Fruit fly (Drosophila melanogaster): Measurements from ENCODE around the gene Pp1alpha-96A.

dm6 chr3R:24565748-24566239 lies 47.7 kb downstream of the Pp1alpha-96A start:
- no peak for TF ChIP-seq CTCF (optimal IDR thresholded peaks at IDR 0.05)
- no peak for TF ChIP-seq CG8478 (optimal IDR thresholded peaks at IDR 0.05)

All from S2 (cell line).